Fruit fly (Drosophila melanogaster) whole organism, wandering third instar larva: ENCODE data around the gene Zn72D.

ENCODE experiments used
- CrebA ChIP-seq: fragments of 200-800 bp; sonication (Bioruptor generic); optimal IDR thresholded peaks from 2 replicates; lab custom pipeline; 2016; ENCODE audit warnings: missing biosample characterization, mild to moderate bottlenecking, missing genetic modification characterization, borderline replicate concordance
- HLH106 ChIP-seq: fragments of 200-800 bp; optimal IDR thresholded peaks from 3 replicates; lab custom pipeline; 2019; ENCODE audit warnings: missing biosample characterization, mild to moderate bottlenecking, missing genetic modification characterization, moderate library complexity
- h ChIP-seq: fragments of 200-800 bp; sonication (Bioruptor generic); optimal IDR thresholded peaks from 3 replicates; lab custom pipeline; 2016; ENCODE audit warnings: missing biosample characterization, mild to moderate bottlenecking, missing genetic modification characterization

DNA sequence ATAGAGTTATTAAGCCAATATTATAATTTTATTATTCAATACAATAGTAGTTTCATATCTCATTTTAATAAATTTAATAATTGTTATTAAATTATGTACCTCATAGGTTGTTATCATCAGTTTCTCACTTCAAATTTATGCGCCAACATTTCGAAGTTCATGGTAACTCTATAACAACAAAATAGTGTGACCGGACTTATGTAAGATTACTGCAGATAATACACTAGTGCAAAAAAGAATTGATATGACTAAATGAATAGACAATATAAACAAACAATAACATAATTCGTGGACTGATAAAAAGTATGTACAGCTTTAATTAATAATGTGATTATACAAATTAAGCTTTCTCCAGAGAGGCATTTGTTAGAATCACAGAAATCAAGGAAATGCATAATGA, 9.4 kb upstream of the Zn72D start, which contains the start of gene Strump:
- TF ChIP-seq HLH106 (tag; lab: Kevin White, UChicago) (no peak), h (no peak), CrebA (GFP tag; lab: Kevin White, UChicago) (no peak)
